Worm (Caenorhabditis elegans) whole organism, L2 larva: ENCODE measurements around the gene rde-1.
A peak's percentile ranks its signal among the peaks of the same experiment; 100 is the strongest.

ENCODE experiments used
- C34F6.9 ChIP-seq: fragments of 150-350 bp; optimal IDR thresholded peaks from 2 replicates; lab custom pipeline; 2014; ENCODE audit warnings: missing biosample characterization, missing genetic modification characterization
- F13H6.1 ChIP-seq: sonication (generic microtip); optimal IDR thresholded peaks from 2 replicates; lab custom pipeline; 2016; ENCODE audit warnings: missing genetic modification characterization, missing compliant biosample characterization
- Y55F3AM.14 ChIP-seq: fragments of 200-800 bp; sonication (Bioruptor generic); optimal IDR thresholded peaks from 2 replicates; lab custom pipeline; 2018; ENCODE audit warnings: mild to moderate bottlenecking, missing genetic modification characterization, missing compliant biosample characterization
- ZK546.5 ChIP-seq: sonication (generic microtip); optimal IDR thresholded peaks from 2 replicates; lab custom pipeline; 2017; ENCODE audit warnings: missing biosample characterization, missing genetic modification characterization
- alr-1 ChIP-seq: fragments of 150-350 bp; optimal IDR thresholded peaks from 2 replicates; lab custom pipeline; 2014; ENCODE audit warnings: missing biosample characterization, missing genetic modification characterization
- ama-1 ChIP-seq: fragments of 150-350 bp; optimal IDR thresholded peaks from 2 replicates; lab custom pipeline; 2018; ENCODE audit warnings: inconsistent platforms
- blmp-1 ChIP-seq: sonication (generic microtip); optimal IDR thresholded peaks from 2 replicates; lab custom pipeline; 2017; ENCODE audit warnings: missing genetic modification characterization, mild to moderate bottlenecking, missing compliant biosample characterization, antibody characterized with exemption, moderate library complexity; ENCODE audit not compliant: insufficient read depth
- crh-2 ChIP-seq: sonication (generic microtip); optimal IDR thresholded peaks from 2 replicates; lab custom pipeline; 2017; ENCODE audit warnings: missing biosample characterization, missing genetic modification characterization
- dmd-4 ChIP-seq: sonication (generic microtip); optimal IDR thresholded peaks from 2 replicates; lab custom pipeline; 2017; ENCODE audit warnings: missing biosample characterization, missing genetic modification characterization
- egl-27 ChIP-seq: sonication (generic microtip); optimal IDR thresholded peaks from 3 replicates; lab custom pipeline; 2017; ENCODE audit warnings: missing biosample characterization, missing genetic modification reagents, missing genetic modification characterization
- fos-1 ChIP-seq: fragments of 150-350 bp; optimal IDR thresholded peaks from 2 replicates; lab custom pipeline; 2014; ENCODE audit warnings: missing biosample characterization, missing genetic modification characterization
- lin-11 ChIP-seq: fragments of 150-350 bp; sonication (generic microtip); optimal IDR thresholded peaks from 2 replicates; lab custom pipeline; 2014; ENCODE audit warnings: missing biosample characterization, missing genetic modification characterization, inconsistent platforms, mixed read lengths
- lin-39 ChIP-seq: fragments of 150-350 bp; optimal IDR thresholded peaks from 2 replicates; lab custom pipeline; 2014; ENCODE audit warnings: missing biosample characterization, missing genetic modification reagents, missing genetic modification characterization
- lsy-2 ChIP-seq, 2 experiments: fragments of 150-350 bp in 1 of 2; sonication (generic microtip) in 1 of 2; optimal IDR thresholded peaks; 2 replicates each; lab custom pipeline; 2014 to 2017; ENCODE audit warnings: missing biosample characterization in 2 of 2, missing genetic modification characterization in 2 of 2
- mbf-1 ChIP-seq: sonication (generic microtip); optimal IDR thresholded peaks from 2 replicates; lab custom pipeline; 2017; ENCODE audit warnings: missing biosample characterization, missing genetic modification characterization
- nhr-11 ChIP-seq: fragments of 150-350 bp; optimal IDR thresholded peaks from 2 replicates; lab custom pipeline; 2014; ENCODE audit warnings: missing biosample characterization, missing genetic modification characterization
- nhr-129 ChIP-seq: fragments of 150-350 bp; optimal IDR thresholded peaks from 2 replicates; lab custom pipeline; 2014; ENCODE audit warnings: missing biosample characterization, missing genetic modification characterization
- nhr-21 ChIP-seq: fragments of 150-350 bp; optimal IDR thresholded peaks from 2 replicates; lab custom pipeline; 2014; ENCODE audit warnings: missing biosample characterization, missing genetic modification characterization
- nhr-237 ChIP-seq: fragments of 150-350 bp; optimal IDR thresholded peaks from 2 replicates; lab custom pipeline; 2014; ENCODE audit warnings: missing biosample characterization, missing genetic modification characterization
- nhr-25 ChIP-seq: fragments of 150-350 bp; sonication (generic microtip); optimal IDR thresholded peaks from 3 replicates; lab custom pipeline; 2014; ENCODE audit warnings: missing biosample characterization, missing genetic modification characterization
- nhr-6 ChIP-seq: fragments of 150-350 bp; optimal IDR thresholded peaks from 2 replicates; lab custom pipeline; 2014; ENCODE audit warnings: missing biosample characterization, missing genetic modification characterization
- nhr-77 ChIP-seq: fragments of 150-350 bp; optimal IDR thresholded peaks from 2 replicates; lab custom pipeline; 2014; ENCODE audit warnings: missing biosample characterization, missing genetic modification characterization
- peb-1 ChIP-seq: fragments of 150-350 bp; optimal IDR thresholded peaks from 2 replicates; lab custom pipeline; 2014; ENCODE audit warnings: missing biosample characterization, missing genetic modification characterization
- sem-4 ChIP-seq: fragments of 150-350 bp; optimal IDR thresholded peaks from 2 replicates; lab custom pipeline; 2014; ENCODE audit warnings: missing biosample characterization, missing genetic modification reagents, missing genetic modification characterization
- skn-1 ChIP-seq: sonication (generic microtip); optimal IDR thresholded peaks from 2 replicates; lab custom pipeline; 2017; ENCODE audit warnings: missing biosample characterization, missing genetic modification characterization
- sma-3 ChIP-seq: sonication (generic microtip); optimal IDR thresholded peaks from 2 replicates; lab custom pipeline; 2016; ENCODE audit warnings: missing genetic modification reagents, missing genetic modification characterization, missing compliant biosample characterization
- sma-9 ChIP-seq, 2 experiments: fragments of 150-350 bp in 1 of 2; sonication (generic microtip) in 1 of 2; optimal IDR thresholded peaks; 2 replicates each; lab custom pipeline; 2014 to 2016; ENCODE audit warnings: missing genetic modification characterization in 2 of 2, mild to moderate bottlenecking in 1 of 2, missing biosample characterization in 1 of 2, missing compliant biosample characterization in 1 of 2, missing genetic modification reagents in 1 of 2, moderate library complexity in 1 of 2
- snpc-4 ChIP-seq: fragments of 150-350 bp; optimal IDR thresholded peaks from 2 replicates; lab custom pipeline; 2014; ENCODE audit warnings: missing biosample characterization, missing genetic modification characterization
- unc-55 ChIP-seq: fragments of 150-350 bp; sonication (generic microtip); optimal IDR thresholded peaks from 3 replicates; lab custom pipeline; 2014; ENCODE audit warnings: missing biosample characterization, missing genetic modification reagents, missing genetic modification characterization
- unc-62 ChIP-seq: fragments of 150-350 bp; optimal IDR thresholded peaks from 2 replicates; lab custom pipeline; 2014; ENCODE audit warnings: missing biosample characterization, missing genetic modification reagents, missing genetic modification characterization
- zag-1 ChIP-seq: fragments of 150-350 bp; optimal IDR thresholded peaks from 2 replicates; lab custom pipeline; 2014; ENCODE audit warnings: missing biosample characterization, missing genetic modification characterization
- ztf-11 ChIP-seq: sonication (generic microtip); optimal IDR thresholded peaks from 2 replicates; lab custom pipeline; 2017; ENCODE audit warnings: missing biosample characterization, missing genetic modification characterization
- ztf-4 ChIP-seq: fragments of 150-350 bp; optimal IDR thresholded peaks from 2 replicates; lab custom pipeline; 2014; ENCODE audit warnings: missing biosample characterization, missing genetic modification characterization

Gene rde-1

ce11 chrV:9986177-9986576 lies 5.3 kb downstream of the rde-1 start, which contains the start of gene rmd-2:
TSS of gene rmd-2 (minus strand) at chrV:9986277.
- TF ChIP-seq sem-4 (tag; lab: Kevin White, UChicago): no peak
- TF ChIP-seq F13H6.1 (tag; lab: Kevin White, UChicago): no peak
- TF ChIP-seq nhr-129: peak; percentile 1

ce11 chrV:9985227-9985864 lies 6.1 kb downstream of the rde-1 start:
- TF ChIP-seq nhr-77: no peak
- TF ChIP-seq lin-39 (tag; lab: Kevin White, UChicago): no peak
- TF ChIP-seq nhr-25 (tag; lab: Kevin White, UChicago): no peak
- TF ChIP-seq alr-1 (tag; lab: Kevin White, UChicago): no peak
- TF ChIP-seq mbf-1: no peak
- no peak for TF ChIP-seq nhr-6 (tag; lab: Kevin White, UChicago)
- no peak for TF ChIP-seq nhr-11
- TF ChIP-seq lsy-2 (tag; optimal IDR thresholded peaks at IDR 0.05; lab: Kevin White, UChicago): peak in 1 of 2 experiments; percentile 17
- no peak for TF ChIP-seq unc-62 (GFP tag; lab: Kevin White, UChicago)
- TF ChIP-seq sma-9 (GFP tag; optimal IDR thresholded peaks at IDR 0.05; lab: Kevin White, UChicago): peak; percentile 51
- TF ChIP-seq sma-9 (tag; optimal IDR thresholded peaks at IDR 0.05; lab: Kevin White, UChicago): no peak
- no peak for TF ChIP-seq skn-1 (tag; lab: Kevin White, UChicago)
- TF ChIP-seq F13H6.1 (tag; lab: Kevin White, UChicago): peak; percentile 5
- TF ChIP-seq zag-1: no peak
- TF ChIP-seq peb-1 (tag; lab: Kevin White, UChicago): no peak
- no peak for TF ChIP-seq dmd-4 (tag; lab: Kevin White, UChicago)

DNA sequence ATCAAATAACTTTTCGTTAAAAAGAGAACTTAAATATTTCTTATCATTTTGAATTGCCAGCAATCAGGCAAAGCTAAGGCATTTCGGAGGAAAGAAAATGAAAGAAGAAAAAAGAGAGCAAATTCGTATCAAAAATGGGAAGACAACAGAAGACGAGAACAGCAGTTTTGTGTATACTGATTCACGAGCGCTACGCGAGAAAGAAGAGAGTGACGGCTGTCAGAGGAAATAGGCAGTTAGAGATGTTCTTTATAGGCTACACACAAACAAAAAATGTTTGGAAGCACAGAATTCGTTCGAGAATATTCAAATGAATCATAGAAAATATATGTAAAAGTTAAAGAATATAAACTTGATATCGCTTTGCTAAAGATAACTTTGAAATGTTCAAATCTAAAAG lies 6.6 kb downstream of the rde-1 start:
- TF ChIP-seq ama-1 (lab: Kevin White, UChicago) (peak; percentile 29), mbf-1 (no peak), nhr-237 (tag; lab: Kevin White, UChicago) (no peak), C34F6.9 (tag; lab: Kevin White, UChicago) (peak; percentile 23), fos-1 (tag; lab: Kevin White, UChicago) (peak; percentile 58), nhr-11 (peak; percentile 53), unc-55 (peak; percentile 52), sma-9 (GFP tag; optimal IDR thresholded peaks at IDR 0.05; lab: Kevin White, UChicago) (no peak), sma-9 (tag; optimal IDR thresholded peaks at IDR 0.05; lab: Kevin White, UChicago) (no peak), sma-3 (no peak), F13H6.1 (tag; lab: Kevin White, UChicago) (peak; percentile 3), crh-2 (tag; lab: Kevin White, UChicago) (peak; percentile 33), snpc-4 (tag; lab: Kevin White, UChicago) (no peak), Y55F3AM.14 (GFP tag; lab: Kevin White, UChicago) (no peak)

DNA sequence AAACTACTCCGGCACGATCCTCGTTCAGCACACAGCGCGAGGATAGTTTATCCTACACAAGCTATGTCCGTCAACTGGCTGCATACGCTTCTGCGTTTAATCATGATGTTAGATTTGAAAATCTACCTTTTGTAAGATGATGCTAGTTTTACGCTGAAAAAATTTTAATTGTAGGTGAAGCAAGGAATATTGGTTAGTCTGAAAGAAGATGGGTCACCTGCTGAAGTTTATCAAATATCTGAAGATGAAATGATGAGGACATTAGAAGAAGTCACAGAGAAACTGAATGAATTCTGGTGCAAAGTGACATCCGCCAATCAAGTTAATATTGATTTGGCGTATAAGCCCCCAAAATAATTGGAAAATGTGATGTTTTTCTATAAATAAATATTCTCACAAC lies 7.9 kb downstream of the rde-1 start:
- no peak for TF ChIP-seq lin-11 (tag; lab: Kevin White, UChicago)
- TF ChIP-seq lsy-2 (tag; optimal IDR thresholded peaks at IDR 0.05; lab: Kevin White, UChicago): peak in 1 of 2 experiments; percentile 25
- TF ChIP-seq, all 48 proteins: peak for 1

DNA sequence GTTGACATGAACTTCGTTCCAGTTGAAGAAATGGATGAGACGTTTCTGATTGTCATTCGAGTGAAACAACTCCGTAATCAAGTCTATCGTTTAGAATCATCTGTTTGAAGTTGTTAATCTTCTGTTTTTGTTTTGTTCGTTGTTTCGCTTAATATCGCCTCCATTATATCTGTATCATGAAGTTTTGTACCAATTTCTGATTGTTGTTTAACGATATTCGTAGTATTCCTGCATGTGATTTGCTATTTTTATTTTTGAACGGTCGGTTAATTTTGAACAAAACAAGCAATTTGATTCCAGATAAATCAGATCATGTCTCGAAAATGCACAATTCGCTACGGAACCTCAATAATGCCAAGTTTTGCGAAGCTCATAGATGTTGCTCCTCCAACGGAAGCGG lies 8.9 kb downstream of the rde-1 start, which contains the start of gene C27H6.9:
C27H6.9 (plus strand) TSS at position 301 of the 400 bp plus-strand sequence.
- no peak for TF ChIP-seq Y55F3AM.14 (GFP tag; lab: Kevin White, UChicago)
- no peak for TF ChIP-seq ZK546.5
- TF ChIP-seq egl-27: no peak
- no peak for TF ChIP-seq nhr-129
- no peak for TF ChIP-seq ztf-4
- no peak for TF ChIP-seq nhr-6 (tag; lab: Kevin White, UChicago)
- TF ChIP-seq nhr-11: no peak
- TF ChIP-seq nhr-21 (tag; lab: Kevin White, UChicago): no peak
- no peak for TF ChIP-seq blmp-1 (tag; lab: Kevin White, UChicago)
- no peak for TF ChIP-seq ama-1 (lab: Kevin White, UChicago)
- TF ChIP-seq dmd-4 (tag; lab: Kevin White, UChicago): no peak
- TF ChIP-seq fos-1 (tag; lab: Kevin White, UChicago): no peak
- no peak for TF ChIP-seq ztf-11 (tag; lab: Kevin White, UChicago)
- no peak for TF ChIP-seq peb-1 (tag; lab: Kevin White, UChicago)
